Worm (Caenorhabditis elegans) whole organism, mixed stage, embryonic: Measurements from ENCODE around the gene far-3.

Experiments used
- elt-3 ChIP-seq: fragments of 150-350 bp; optimal IDR thresholded peaks from 2 replicates; lab custom pipeline; 2014; ENCODE audit warnings: missing biosample characterization, missing genetic modification characterization
- nhr-76 ChIP-seq: sonication (generic microtip); optimal IDR thresholded peaks from 2 replicates; lab custom pipeline; 2017; ENCODE audit warnings: missing biosample characterization, missing genetic modification characterization
- pha-4 ChIP-seq: fragments of 150-350 bp; optimal IDR thresholded peaks from 2 replicates; lab custom pipeline; 2018; ENCODE audit warnings: missing biosample characterization, missing genetic modification reagents, missing genetic modification characterization
- sptf-1 ChIP-seq: sonication (generic microtip); optimal IDR thresholded peaks from 2 replicates; lab custom pipeline; 2017; ENCODE audit warnings: mild to moderate bottlenecking, missing genetic modification characterization, moderate library complexity, missing compliant biosample characterization
- unc-62 ChIP-seq: fragments of 150-350 bp; optimal IDR thresholded peaks from 2 replicates; lab custom pipeline; 2014; ENCODE audit warnings: missing biosample characterization, missing genetic modification reagents, missing genetic modification characterization

ce11 chrV:13025283-13025682 is 28.0 kb upstream of the far-3 start:
- TF ChIP-seq sptf-1 (tag; lab: Kevin White, UChicago) (no peak), elt-3 (tag; lab: Kevin White, UChicago) (no peak), pha-4 (no peak), unc-62 (GFP tag; lab: Kevin White, UChicago) (no peak), nhr-76 (tag; lab: Kevin White, UChicago) (no peak)
